Worm (Caenorhabditis elegans) whole organism, L4 larva: ENCODE measurements around the gene srb-13.

Experiments
- F49E8.2 ChIP-seq: sonication (generic microtip); optimal IDR thresholded peaks from 2 replicates; lab custom pipeline; 2016; ENCODE audit warnings: missing compliant biosample characterization, mild to moderate bottlenecking, missing genetic modification characterization, borderline replicate concordance
- egl-27 ChIP-seq: sonication (generic microtip); optimal IDR thresholded peaks from 3 replicates; lab custom pipeline; 2017; ENCODE audit warnings: missing biosample characterization, missing genetic modification reagents, missing genetic modification characterization
- jun-1 ChIP-seq: fragments of 150-350 bp; optimal IDR thresholded peaks from 2 replicates; lab custom pipeline; 2014; ENCODE audit warnings: missing biosample characterization, missing genetic modification reagents, missing genetic modification characterization
- lin-38 ChIP-seq: fragments of 200-800 bp; sonication (Bioruptor generic); IDR thresholded peaks from 2 replicates; pipeline ENCODE4 v1.3.6; 2022; ENCODE audit warnings: missing genetic modification reagents, missing genetic modification characterization, missing compliant biosample characterization
- unc-62 ChIP-seq, 3 experiments: fragments of 150-350 bp in 1 of 3; sonication (generic microtip); optimal IDR thresholded peaks in 2 of 3; peaks in 1 of 3; 1 replicate in 1 of 3; 2 replicates in 2 of 3; lab custom pipeline; 2014 to 2017; ENCODE audit warnings: missing biosample characterization in 3 of 3, missing genetic modification characterization in 3 of 3, missing genetic modification reagents in 3 of 3, missing genotype in 1 of 3

DNA sequence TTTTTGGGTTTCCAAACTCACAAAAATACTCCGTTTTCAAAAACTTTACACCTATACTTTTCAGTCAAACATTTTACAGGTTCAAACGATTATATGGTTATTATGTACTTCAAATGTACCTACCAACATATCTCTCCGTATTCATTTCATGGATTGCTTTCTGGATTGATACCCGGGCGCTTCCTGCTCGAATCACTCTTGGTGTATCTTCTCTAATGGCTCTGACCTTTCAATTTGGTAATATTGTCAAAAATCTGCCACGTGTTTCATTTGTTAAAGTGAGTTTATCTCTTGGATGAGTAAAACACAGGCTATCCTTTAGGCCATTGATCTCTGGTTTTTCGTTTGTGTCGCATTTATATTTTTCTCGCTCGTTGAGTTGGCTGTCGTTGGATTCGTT is 25.6 kb downstream of the srb-13 start:
- TF ChIP-seq lin-38 (GFP tag; lab: Robert Waterston, UW) = no peak
- no peak for TF ChIP-seq F49E8.2 (tag; lab: Kevin White, UChicago)
- no peak for TF ChIP-seq egl-27 (tag; lab: Kevin White, UChicago)
- TF ChIP-seq unc-62 (GFP tag; optimal IDR thresholded peaks at IDR 0.05 in 1 of 2; lab: Kevin White, UChicago) = peak in 1 of 2 experiments; percentile 90
- no peak for TF ChIP-seq unc-62 (tag; optimal IDR thresholded peaks at IDR 0.05; lab: Kevin White, UChicago)
- no peak for TF ChIP-seq jun-1
